Worm (Caenorhabditis elegans): Measurements from ENCODE around the gene F14B8.6.

ce11 chrX:6893074-6893473 is 39.2 kb downstream of the F14B8.6 start:
- TF ChIP-seq ama-1 (optimal IDR thresholded peaks at IDR 0.05) (no peak), hlh-30 (tag; optimal IDR thresholded peaks at IDR 0.05; ENCODE audit: insufficient read depth) (no peak), unc-3 (GFP tag; conservative IDR thresholded peaks at IDR 0.05) (no peak), unc-3 (tag; optimal IDR thresholded peaks at IDR 0.05) (no peak), pha-4 (tag; optimal IDR thresholded peaks at IDR 0.05) (no peak), nhr-11 (tag; optimal IDR thresholded peaks at IDR 0.05) (no peak), sdc-2 (tag; optimal IDR thresholded peaks at IDR 0.05) (no peak), ceh-30 (tag; optimal IDR thresholded peaks at IDR 0.05) (no peak)

All from whole organism, late embryonic.